Worm (Caenorhabditis elegans) whole organism, young adult: ENCODE data around the gene nhr-291.

Experiments used
- B0019.2 ChIP-seq: fragments of 200-800 bp; sonication (Bioruptor generic); conservative IDR thresholded peaks from 2 replicates; pipeline ENCODE4 v1.3.6; 2022; ENCODE audit warnings: missing genetic modification reagents, missing genetic modification characterization, missing compliant biosample characterization
- C17E4.6 ChIP-seq: fragments of 200-800 bp; sonication (Bioruptor generic); IDR thresholded peaks from 2 replicates; pipeline ENCODE4 v1.3.6; 2022; ENCODE audit warnings: missing genetic modification reagents, missing genetic modification characterization, missing compliant biosample characterization
- F10E7.11 ChIP-seq: sonication (generic microtip); optimal IDR thresholded peaks from 2 replicates; lab custom pipeline; 2017; ENCODE audit warnings: mild to moderate bottlenecking, missing genetic modification characterization, moderate library complexity, missing compliant biosample characterization
- F22D6.2 ChIP-seq: sonication (generic microtip); optimal IDR thresholded peaks from 2 replicates; lab custom pipeline; 2016; ENCODE audit warnings: mild to moderate bottlenecking, missing genetic modification characterization, missing compliant biosample characterization
- F49E8.2 ChIP-seq: sonication (generic microtip); optimal IDR thresholded peaks from 3 replicates; lab custom pipeline; 2017; ENCODE audit warnings: missing genetic modification characterization, mild to moderate bottlenecking, missing compliant biosample characterization, antibody characterized with exemption, moderate library complexity; ENCODE audit not compliant: insufficient read depth
- atf-7 ChIP-seq: sonication (generic microtip); optimal IDR thresholded peaks from 2 replicates; lab custom pipeline; 2017; ENCODE audit warnings: mild to moderate bottlenecking, missing genetic modification characterization, missing compliant biosample characterization
- attf-5 ChIP-seq: fragments of 200-800 bp; sonication (Bioruptor generic); optimal IDR thresholded peaks from 2 replicates; lab custom pipeline; 2018; ENCODE audit warnings: mild to moderate bottlenecking, missing genetic modification characterization, missing compliant biosample characterization
- attf-6 ChIP-seq: fragments of 200-800 bp; sonication (Bioruptor generic); IDR thresholded peaks from 2 replicates; pipeline ENCODE4 v1.3.6; 2022; ENCODE audit warnings: missing genetic modification reagents, missing genetic modification characterization, missing compliant biosample characterization
- ccch-3 ChIP-seq: fragments of 200-800 bp; sonication (Bioruptor generic); optimal IDR thresholded peaks from 2 replicates; lab custom pipeline; 2018; ENCODE audit warnings: mild to moderate bottlenecking, missing genetic modification characterization, missing compliant biosample characterization
- cebp-1 ChIP-seq, 2 experiments: fragments of 200-800 bp in 1 of 2; sonication (Bioruptor generic) in 1 of 2; sonication (generic microtip) in 1 of 2; IDR thresholded peaks in 1 of 2; optimal IDR thresholded peaks in 1 of 2; 2 replicates each; pipeline versions ENCODE4 v1.3.6 to Lab custom; 2017 to 2022; ENCODE audit warnings: missing compliant biosample characterization in 2 of 2, missing genetic modification characterization in 2 of 2, mild to moderate bottlenecking in 1 of 2, missing genetic modification reagents in 1 of 2, moderate library complexity in 1 of 2
- ceh-100 ChIP-seq: fragments of 200-800 bp; sonication (Bioruptor generic); IDR thresholded peaks from 2 replicates; pipeline ENCODE4 v1.3.6; 2022; ENCODE audit warnings: missing genetic modification reagents, missing genetic modification characterization, missing compliant biosample characterization
- die-1 ChIP-seq: sonication (generic microtip); optimal IDR thresholded peaks from 2 replicates; lab custom pipeline; 2016; ENCODE audit warnings: missing genotype, mild to moderate bottlenecking, missing genetic modification characterization, missing compliant biosample characterization
- dpl-1 ChIP-seq: fragments of 150-350 bp; optimal IDR thresholded peaks from 2 replicates; lab custom pipeline; 2014; ENCODE audit warnings: missing biosample characterization, missing genetic modification reagents, missing genetic modification characterization
- egl-44 ChIP-seq: fragments of 200-800 bp; sonication (Bioruptor generic); IDR thresholded peaks from 2 replicates; pipeline ENCODE4 v1.3.6; 2022; ENCODE audit warnings: missing genetic modification reagents, missing genetic modification characterization, missing compliant biosample characterization
- ets-4 ChIP-seq: fragments of 200-800 bp; sonication (Bioruptor generic); optimal IDR thresholded peaks from 2 replicates; lab custom pipeline; 2018; ENCODE audit warnings: mild to moderate bottlenecking, missing genetic modification characterization, missing compliant biosample characterization
- fkh-3 ChIP-seq: sonication (generic microtip); optimal IDR thresholded peaks from 2 replicates; lab custom pipeline; 2016; ENCODE audit warnings: mild to moderate bottlenecking, missing genetic modification characterization, missing compliant biosample characterization
- hlh-12 ChIP-seq: sonication (generic microtip); optimal IDR thresholded peaks from 2 replicates; lab custom pipeline; 2016; ENCODE audit warnings: missing genetic modification characterization, missing compliant biosample characterization
- hsf-1 ChIP-seq: fragments of 200-800 bp; sonication (Bioruptor generic); IDR thresholded peaks from 2 replicates; pipeline ENCODE4 v1.3.6; 2022; ENCODE audit warnings: missing genetic modification reagents, missing genetic modification characterization, missing compliant biosample characterization
- let-526 ChIP-seq: fragments of 200-800 bp; sonication (Bioruptor generic); IDR thresholded peaks from 2 replicates; pipeline ENCODE4 v1.3.6; 2022; ENCODE audit warnings: missing genetic modification reagents, missing genetic modification characterization, missing compliant biosample characterization
- let-607 ChIP-seq, 2 experiments: fragments of 200-800 bp in 1 of 2; sonication (Bioruptor generic) in 1 of 2; sonication (generic microtip) in 1 of 2; optimal IDR thresholded peaks; 2 replicates each; lab custom pipeline; 2016 to 2018; ENCODE audit warnings: mild to moderate bottlenecking in 2 of 2, missing compliant biosample characterization in 2 of 2, missing genetic modification characterization in 2 of 2, moderate library complexity in 2 of 2, missing genotype in 1 of 2
- lin-40 ChIP-seq: sonication (generic microtip); optimal IDR thresholded peaks from 2 replicates; lab custom pipeline; 2016; ENCODE audit warnings: missing genetic modification characterization, mild to moderate bottlenecking, missing compliant biosample characterization, missing genotype, missing genetic modification reagents
- lin-54 ChIP-seq: fragments of 200-800 bp; sonication (Bioruptor generic); optimal IDR thresholded peaks from 2 replicates; lab custom pipeline; 2018; ENCODE audit warnings: mild to moderate bottlenecking, missing genetic modification characterization, missing compliant biosample characterization
- lir-1 ChIP-seq: fragments of 200-800 bp; sonication (Bioruptor generic); conservative IDR thresholded peaks from 2 replicates; pipeline ENCODE4 v1.3.6; 2022; ENCODE audit warnings: missing genetic modification reagents, missing genetic modification characterization, missing compliant biosample characterization
- lsl-1 ChIP-seq: fragments of 200-800 bp; sonication (Bioruptor generic); optimal IDR thresholded peaks from 2 replicates; lab custom pipeline; 2018; ENCODE audit warnings: mild to moderate bottlenecking, missing genetic modification characterization, moderate library complexity, missing compliant biosample characterization
- madf-10 ChIP-seq: sonication (generic microtip); optimal IDR thresholded peaks from 2 replicates; lab custom pipeline; 2016; ENCODE audit warnings: mild to moderate bottlenecking, missing genetic modification characterization, missing compliant biosample characterization
- mcd-1 ChIP-seq: fragments of 200-800 bp; sonication (Bioruptor generic); IDR thresholded peaks from 2 replicates; pipeline ENCODE4 v1.3.6; 2022; ENCODE audit warnings: missing genetic modification reagents, missing genetic modification characterization, missing compliant biosample characterization
- mel-28 ChIP-seq: sonication (generic microtip); optimal IDR thresholded peaks from 2 replicates; lab custom pipeline; 2016; ENCODE audit warnings: borderline replicate concordance, mild to moderate bottlenecking, missing genetic modification characterization, missing compliant biosample characterization
- nhr-179 ChIP-seq: sonication (generic microtip); optimal IDR thresholded peaks from 2 replicates; lab custom pipeline; 2016; ENCODE audit warnings: mild to moderate bottlenecking, missing genetic modification characterization, missing compliant biosample characterization
- nhr-27 ChIP-seq: fragments of 200-800 bp; sonication (Bioruptor generic); optimal IDR thresholded peaks from 2 replicates; lab custom pipeline; 2018; ENCODE audit warnings: mild to moderate bottlenecking, missing genetic modification characterization, moderate library complexity, missing compliant biosample characterization
- nhr-80 ChIP-seq: sonication (generic microtip); optimal IDR thresholded peaks from 2 replicates; lab custom pipeline; 2016; ENCODE audit warnings: missing genetic modification characterization, missing compliant biosample characterization
- nhr-90 ChIP-seq: sonication (generic microtip); optimal IDR thresholded peaks from 2 replicates; lab custom pipeline; 2016; ENCODE audit warnings: missing genotype, mild to moderate bottlenecking, missing genetic modification characterization, missing compliant biosample characterization
- pbrm-1 ChIP-seq: fragments of 200-800 bp; sonication (Bioruptor generic); IDR thresholded peaks from 2 replicates; pipeline ENCODE4 v1.3.6; 2022; ENCODE audit warnings: missing genetic modification reagents, missing genetic modification characterization, missing compliant biosample characterization
- rcor-1 ChIP-seq: fragments of 200-800 bp; sonication (Bioruptor generic); IDR thresholded peaks from 2 replicates; pipeline ENCODE4 v1.3.6; 2022; ENCODE audit warnings: missing genetic modification reagents, missing genetic modification characterization, missing compliant biosample characterization
- rec-8 ChIP-seq, 2 experiments: sonication (generic microtip); optimal IDR thresholded peaks; 2 replicates each; lab custom pipeline; 2016; ENCODE audit warnings: mild to moderate bottlenecking in 2 of 2, missing genetic modification characterization in 2 of 2, missing genetic modification reagents in 2 of 2, missing genotype in 2 of 2, missing biosample characterization in 1 of 2, missing compliant biosample characterization in 1 of 2, moderate library complexity in 1 of 2
- repo-1 ChIP-seq: sonication (generic microtip); optimal IDR thresholded peaks from 2 replicates; lab custom pipeline; 2017; ENCODE audit warnings: mild to moderate bottlenecking, missing genetic modification characterization, missing compliant biosample characterization
- somi-1 ChIP-seq: fragments of 200-800 bp; sonication (Bioruptor generic); optimal IDR thresholded peaks from 2 replicates; lab custom pipeline; 2018; ENCODE audit warnings: mild to moderate bottlenecking, missing genetic modification characterization, missing compliant biosample characterization
- sptf-2 ChIP-seq: fragments of 200-800 bp; sonication (Bioruptor generic); optimal IDR thresholded peaks from 2 replicates; lab custom pipeline; 2018; ENCODE audit warnings: mild to moderate bottlenecking, missing genetic modification characterization, missing compliant biosample characterization
- tlf-1 ChIP-seq: fragments of 200-800 bp; sonication (Bioruptor generic); optimal IDR thresholded peaks from 2 replicates; lab custom pipeline; 2018; ENCODE audit warnings: mild to moderate bottlenecking, missing genetic modification characterization, missing compliant biosample characterization
- unc-130 ChIP-seq: sonication (generic microtip); optimal IDR thresholded peaks from 2 replicates; lab custom pipeline; 2016; ENCODE audit warnings: missing genetic modification reagents, missing genetic modification characterization, missing compliant biosample characterization
- xnd-1 ChIP-seq: sonication (generic microtip); optimal IDR thresholded peaks from 2 replicates; lab custom pipeline; 2016; ENCODE audit warnings: missing genotype, missing genetic modification reagents, missing genetic modification characterization, missing compliant biosample characterization
- ztf-22 ChIP-seq: fragments of 200-800 bp; sonication (Bioruptor generic); optimal IDR thresholded peaks from 2 replicates; lab custom pipeline; 2018; ENCODE audit warnings: mild to moderate bottlenecking, missing genetic modification characterization, moderate library complexity, missing compliant biosample characterization
- ztf-25 ChIP-seq: fragments of 200-800 bp; sonication (Bioruptor generic); IDR thresholded peaks from 2 replicates; pipeline ENCODE4 v1.3.6; 2022; ENCODE audit warnings: missing genetic modification reagents, missing genetic modification characterization, missing compliant biosample characterization

Gene nhr-291

ce11 chrV:15337405-15337804, 18.6 kb downstream of the nhr-291 start, which contains the start of gene wrt-7:
wrt-7 (minus strand) TSS chrV:15337505.
- TF ChIP-seq F10E7.11 (tag; lab: Kevin White, UChicago) = no peak
- TF ChIP-seq lsl-1 (GFP tag; lab: Kevin White, UChicago) = no peak
- no peak for TF ChIP-seq mel-28 (tag; lab: Kevin White, UChicago)
- no peak for TF ChIP-seq attf-5 (GFP tag; lab: Kevin White, UChicago)
- TF ChIP-seq somi-1 (GFP tag; lab: Kevin White, UChicago) = no peak
- no peak for TF ChIP-seq C17E4.6 (GFP tag; lab: Robert Waterston, UW)
- TF ChIP-seq tlf-1 (GFP tag; lab: Kevin White, UChicago) = no peak

ce11 chrV:15339363-15339762, 20.6 kb downstream of the nhr-291 start, which contains the start of gene clec-228:
clec-228 (minus strand) TSS chrV:15339463.
- TF ChIP-seq unc-130 = no peak
- TF ChIP-seq lir-1 (GFP tag; lab: Robert Waterston, UW) = no peak
- no peak for TF ChIP-seq rcor-1 (GFP tag; lab: Robert Waterston, UW)
- TF ChIP-seq rec-8 (tag; optimal IDR thresholded peaks at IDR 0.05; lab: Kevin White, UChicago) = no peak
- TF ChIP-seq fkh-3 (tag; lab: Kevin White, UChicago) = no peak
- no peak for TF ChIP-seq let-526 (GFP tag; lab: Robert Waterston, UW)
- no peak for TF ChIP-seq ztf-25 (GFP tag; lab: Robert Waterston, UW)
- no peak for TF ChIP-seq die-1 (tag; lab: Kevin White, UChicago)
- no peak for TF ChIP-seq madf-10 (tag; lab: Kevin White, UChicago)
- no peak for TF ChIP-seq hlh-12 (tag; lab: Kevin White, UChicago)
- no peak for TF ChIP-seq egl-44 (GFP tag; lab: Robert Waterston, UW)
- TF ChIP-seq F49E8.2 (tag; lab: Kevin White, UChicago) = no peak
- TF ChIP-seq ceh-100 = no peak
- no peak for TF ChIP-seq nhr-90 (tag; lab: Kevin White, UChicago)
- TF ChIP-seq atf-7 (tag; lab: Kevin White, UChicago) = no peak
- TF ChIP-seq repo-1 (tag; lab: Kevin White, UChicago) = no peak
- no peak for TF ChIP-seq let-607 (tag; optimal IDR thresholded peaks at IDR 0.05; lab: Kevin White, UChicago)
- TF ChIP-seq B0019.2 (GFP tag; lab: Robert Waterston, UW) = no peak
- no peak for TF ChIP-seq ets-4 (GFP tag; lab: Kevin White, UChicago)

ce11 chrV:15341404-15341803, 22.6 kb downstream of the nhr-291 start, which contains the start of gene clec-229:
clec-229 (minus strand) TSS chrV:15341504.
- TF ChIP-seq ccch-3 (GFP tag; lab: Kevin White, UChicago) (no peak), mel-28 (tag; lab: Kevin White, UChicago) (no peak), C17E4.6 (GFP tag; lab: Robert Waterston, UW) (no peak), dpl-1 (GFP tag; lab: Kevin White, UChicago) (no peak), ets-4 (GFP tag; lab: Kevin White, UChicago) (no peak), hsf-1 (GFP tag; lab: Robert Waterston, UW) (no peak), pbrm-1 (GFP tag; lab: Robert Waterston, UW) (no peak), attf-6 (GFP tag; lab: Robert Waterston, UW) (no peak), xnd-1 (tag; lab: Kevin White, UChicago) (no peak), lin-54 (no peak), ztf-22 (GFP tag; lab: Kevin White, UChicago) (no peak), mcd-1 (GFP tag; lab: Robert Waterston, UW) (no peak), F22D6.2 (tag; lab: Kevin White, UChicago) (no peak), lin-40 (no peak), nhr-179 (no peak), sptf-2 (GFP tag; lab: Kevin White, UChicago) (no peak), nhr-80 (tag; lab: Kevin White, UChicago) (no peak), nhr-27 (tag; lab: Kevin White, UChicago) (no peak), cebp-1 (GFP tag; IDR thresholded peaks at IDR 0.05; lab: Robert Waterston, UW) (no peak), cebp-1 (tag; optimal IDR thresholded peaks at IDR 0.05; lab: Kevin White, UChicago) (no peak), madf-10 (tag; lab: Kevin White, UChicago) (no peak)
